Fruit fly (Drosophila melanogaster) ovary, adult (tissue): Measurements from ENCODE around the gene CG43349.

Source experiments
- CG17801 ChIP-seq: fragments of 200-800 bp; optimal IDR thresholded peaks from 2 replicates; lab custom pipeline; 2019; ENCODE audit warnings: missing biosample characterization, mild to moderate bottlenecking, missing genetic modification characterization, moderate library complexity; ENCODE audit not compliant: partially characterized antibody

Gene CG43349

dm6 chr2L:1239736-1240135 lies 39.7 kb downstream of the CG43349 start, which contains the start of gene CG5397:
Gene CG5397 (plus strand): TSS chr2L:1240036.
- TF ChIP-seq CG17801 (GFP tag; lab: Kevin White, UChicago) = no peak
